Worm (Caenorhabditis elegans) whole organism, early embryonic: ENCODE measurements around the gene his-59.

ENCODE experiments used
- F13C5.2 ChIP-seq: sonication (generic microtip); optimal IDR thresholded peaks from 2 replicates; lab custom pipeline; 2017; ENCODE audit warnings: mild to moderate bottlenecking, missing genetic modification characterization, inconsistent platforms, missing compliant biosample characterization
- ama-1 ChIP-seq: fragments of 150-350 bp; optimal IDR thresholded peaks from 2 replicates; lab custom pipeline; 2014
- ets-7 ChIP-seq: sonication (generic microtip); optimal IDR thresholded peaks from 2 replicates; lab custom pipeline; 2016; ENCODE audit warnings: missing genotype, missing genetic modification characterization, missing compliant biosample characterization
- flt-1 ChIP-seq: fragments of 200-800 bp; sonication (Bioruptor generic); IDR thresholded peaks from 2 replicates; pipeline ENCODE4 v1.3.6; 2022; ENCODE audit warnings: missing genetic modification characterization, missing compliant biosample characterization
- hmbx-1 ChIP-seq: sonication (generic microtip); optimal IDR thresholded peaks from 2 replicates; lab custom pipeline; 2016; ENCODE audit warnings: mild to moderate bottlenecking, missing genetic modification characterization, missing compliant biosample characterization
- hmg-4 ChIP-seq: fragments of 200-800 bp; sonication (Bioruptor generic); optimal IDR thresholded peaks from 2 replicates; lab custom pipeline; 2018; ENCODE audit warnings: mild to moderate bottlenecking, missing genetic modification characterization, missing compliant biosample characterization
- hnd-1 ChIP-seq: sonication (generic microtip); optimal IDR thresholded peaks from 2 replicates; lab custom pipeline; 2016; ENCODE audit warnings: missing genetic modification characterization, missing compliant biosample characterization
- scrt-1 ChIP-seq: fragments of 200-800 bp; sonication (Bioruptor generic); IDR thresholded peaks from 2 replicates; pipeline ENCODE4 v1.3.6; 2022; ENCODE audit warnings: missing genetic modification characterization, missing compliant biosample characterization
- sea-1 ChIP-seq: fragments of 200-800 bp; sonication (Bioruptor generic); conservative IDR thresholded peaks from 2 replicates; pipeline ENCODE4 v1.3.6; 2022; ENCODE audit warnings: missing genetic modification characterization, missing compliant biosample characterization
- tbx-11 ChIP-seq: fragments of 200-800 bp; sonication (Bioruptor generic); IDR thresholded peaks from 2 replicates; pipeline ENCODE4 v1.3.6; 2022; ENCODE audit warnings: missing genetic modification characterization, missing compliant biosample characterization
- tbx-37 ChIP-seq: fragments of 200-800 bp; sonication (Bioruptor generic); conservative IDR thresholded peaks from 2 replicates; pipeline ENCODE4 v1.3.6; 2022; ENCODE audit warnings: missing genetic modification reagents, missing genetic modification characterization, missing compliant biosample characterization

- no peak for TF ChIP-seq sea-1 (GFP tag; lab: Robert Waterston, UW)
- TF ChIP-seq F13C5.2 (tag; lab: Kevin White, UChicago), result no peak
- no peak for TF ChIP-seq hmbx-1 (tag; lab: Kevin White, UChicago)
- TF ChIP-seq scrt-1 (GFP tag; lab: Robert Waterston, UW), result no peak
- TF ChIP-seq ama-1, result no peak
- TF ChIP-seq flt-1 (GFP tag; lab: Robert Waterston, UW), result no peak
- TF ChIP-seq tbx-37 (GFP tag; lab: Robert Waterston, UW), result no peak
- no peak for TF ChIP-seq tbx-11 (GFP tag; lab: Robert Waterston, UW)
- TF ChIP-seq hmg-4 (GFP tag; lab: Kevin White, UChicago), result no peak
- TF ChIP-seq ets-7 (tag; lab: Kevin White, UChicago), result no peak
- TF ChIP-seq hnd-1 (tag; lab: Kevin White, UChicago), result no peak
These were observed 42.8 kb upstream of the his-59 start, which contains the start of gene valv-1 for ce11 chrIV:7445236-7445635.
